Worm (Caenorhabditis elegans) whole organism, L3 larva: ENCODE measurements around the gene Y75B8A.8.

Experiments used
- ZK546.5 ChIP-seq: sonication (generic microtip); optimal IDR thresholded peaks from 2 replicates; lab custom pipeline; 2017; ENCODE audit warnings: missing biosample characterization, missing genetic modification characterization
- aly-2 ChIP-seq: fragments of 150-350 bp; optimal IDR thresholded peaks from 2 replicates; lab custom pipeline; 2014; ENCODE audit warnings: missing biosample characterization, missing genetic modification characterization
- ama-1 ChIP-seq: fragments of 150-350 bp; optimal IDR thresholded peaks from 2 replicates; lab custom pipeline; 2018
- ceh-28 ChIP-seq: fragments of 150-350 bp; optimal IDR thresholded peaks from 2 replicates; lab custom pipeline; 2014; ENCODE audit warnings: missing biosample characterization, missing genetic modification reagents, missing genetic modification characterization
- ceh-82 ChIP-seq: fragments of 150-350 bp; optimal IDR thresholded peaks from 2 replicates; lab custom pipeline; 2014; ENCODE audit warnings: missing biosample characterization, missing genetic modification characterization
- ceh-9 ChIP-seq: sonication (generic microtip); optimal IDR thresholded peaks from 2 replicates; lab custom pipeline; 2018; ENCODE audit warnings: missing biosample characterization, missing genetic modification characterization
- daf-12 ChIP-seq: fragments of 150-350 bp; optimal IDR thresholded peaks from 2 replicates; lab custom pipeline; 2014; ENCODE audit warnings: missing biosample characterization, missing genetic modification reagents, missing genetic modification characterization
- egl-27 ChIP-seq: sonication (generic microtip); optimal IDR thresholded peaks from 4 replicates; lab custom pipeline; 2017; ENCODE audit warnings: missing biosample characterization, missing genetic modification reagents, missing genetic modification characterization
- egl-5 ChIP-seq: fragments of 150-350 bp; optimal IDR thresholded peaks from 2 replicates; lab custom pipeline; 2017; ENCODE audit warnings: missing biosample characterization, missing genetic modification reagents, missing genetic modification characterization, inconsistent platforms
- elt-1 ChIP-seq: fragments of 150-350 bp; optimal IDR thresholded peaks from 2 replicates; lab custom pipeline; 2014; ENCODE audit warnings: missing biosample characterization, missing genetic modification characterization
- elt-2 ChIP-seq: sonication (generic microtip); optimal IDR thresholded peaks from 2 replicates; lab custom pipeline; 2016; ENCODE audit warnings: missing genetic modification reagents, mild to moderate bottlenecking, missing genetic modification characterization, missing compliant biosample characterization
- elt-3 ChIP-seq, 3 experiments: fragments of 150-350 bp in 1 of 3; sonication (generic microtip) in 2 of 3; optimal IDR thresholded peaks; 2 replicates in 2 of 3; 4 replicates in 1 of 3; lab custom pipeline; 2014 to 2017; ENCODE audit warnings: missing biosample characterization in 3 of 3, missing genetic modification characterization in 3 of 3
- eor-1 ChIP-seq, 2 experiments: fragments of 150-350 bp; optimal IDR thresholded peaks; 2 replicates each; lab custom pipeline; 2014 to 2018; ENCODE audit warnings: missing biosample characterization in 2 of 2, missing genetic modification characterization in 2 of 2
- fkh-10 ChIP-seq: sonication (generic microtip); optimal IDR thresholded peaks from 2 replicates; lab custom pipeline; 2017; ENCODE audit warnings: missing biosample characterization, missing genetic modification reagents, missing genetic modification characterization
- hmg-11 ChIP-seq: sonication (generic microtip); optimal IDR thresholded peaks from 2 replicates; lab custom pipeline; 2016; ENCODE audit warnings: missing genetic modification characterization, missing compliant biosample characterization
- jun-1 ChIP-seq: fragments of 150-350 bp; optimal IDR thresholded peaks from 2 replicates; lab custom pipeline; 2014; ENCODE audit warnings: missing biosample characterization, missing genetic modification reagents, missing genetic modification characterization
- lin-15B ChIP-seq: fragments of 150-350 bp; optimal IDR thresholded peaks from 2 replicates; lab custom pipeline; 2014; ENCODE audit warnings: missing biosample characterization, missing genetic modification characterization
- lin-39 ChIP-seq: fragments of 150-350 bp; optimal IDR thresholded peaks from 2 replicates; lab custom pipeline; 2018; ENCODE audit warnings: missing biosample characterization, missing genetic modification reagents, missing genetic modification characterization
- mdl-1 ChIP-seq: fragments of 150-350 bp; optimal IDR thresholded peaks from 2 replicates; lab custom pipeline; 2014; ENCODE audit warnings: missing biosample characterization, missing genetic modification characterization
- mml-1 ChIP-seq: fragments of 150-350 bp; sonication (generic microtip); optimal IDR thresholded peaks from 3 replicates; lab custom pipeline; 2014; ENCODE audit warnings: missing biosample characterization, missing genetic modification characterization
- nhr-11 ChIP-seq: fragments of 150-350 bp; optimal IDR thresholded peaks from 2 replicates; lab custom pipeline; 2014; ENCODE audit warnings: missing biosample characterization, missing genetic modification characterization
- nhr-23 ChIP-seq: fragments of 150-350 bp; optimal IDR thresholded peaks from 2 replicates; lab custom pipeline; 2014; ENCODE audit warnings: missing biosample characterization, missing genetic modification reagents, missing genetic modification characterization
- nhr-25 ChIP-seq: sonication (generic microtip); optimal IDR thresholded peaks from 2 replicates; lab custom pipeline; 2017; ENCODE audit warnings: missing biosample characterization, missing genetic modification characterization
- nhr-43 ChIP-seq: sonication (generic microtip); optimal IDR thresholded peaks from 2 replicates; lab custom pipeline; 2016; ENCODE audit warnings: mild to moderate bottlenecking, missing genetic modification characterization, missing compliant biosample characterization; ENCODE audit not compliant: poor library complexity, severe bottlenecking
- nhr-67 ChIP-seq: fragments of 150-350 bp; optimal IDR thresholded peaks from 2 replicates; lab custom pipeline; 2014; ENCODE audit warnings: missing biosample characterization, missing genetic modification characterization
- nhr-77 ChIP-seq: fragments of 150-350 bp; optimal IDR thresholded peaks from 2 replicates; lab custom pipeline; 2014; ENCODE audit warnings: missing biosample characterization, missing genetic modification characterization
- pha-4 ChIP-seq: fragments of 150-350 bp; optimal IDR thresholded peaks from 2 replicates; lab custom pipeline; 2014; ENCODE audit warnings: missing biosample characterization, missing genetic modification reagents, missing genetic modification characterization
- pqm-1 ChIP-seq: fragments of 150-350 bp; optimal IDR thresholded peaks from 2 replicates; lab custom pipeline; 2017; ENCODE audit warnings: missing biosample characterization, missing genetic modification characterization, inconsistent platforms
- sea-2 ChIP-seq: fragments of 150-350 bp; sonication (generic microtip); optimal IDR thresholded peaks from 4 replicates; lab custom pipeline; 2014; ENCODE audit warnings: missing biosample characterization, missing genetic modification reagents, missing genetic modification characterization
- snpc-4 ChIP-seq: fragments of 150-350 bp; optimal IDR thresholded peaks from 2 replicates; lab custom pipeline; 2014; ENCODE audit warnings: missing biosample characterization, missing genetic modification characterization
- tbx-2 ChIP-seq: sonication (generic microtip); optimal IDR thresholded peaks from 2 replicates; lab custom pipeline; 2016; ENCODE audit warnings: mild to moderate bottlenecking, missing genetic modification characterization, missing compliant biosample characterization
- unc-39 ChIP-seq: sonication (generic microtip); optimal IDR thresholded peaks from 4 replicates; lab custom pipeline; 2017; ENCODE audit warnings: missing biosample characterization, missing genetic modification characterization
- zag-1 ChIP-seq: fragments of 150-350 bp; optimal IDR thresholded peaks from 2 replicates; lab custom pipeline; 2014; ENCODE audit warnings: missing biosample characterization, missing genetic modification characterization
- ztf-11 ChIP-seq: fragments of 150-350 bp; optimal IDR thresholded peaks from 2 replicates; lab custom pipeline; 2014; ENCODE audit warnings: missing biosample characterization, missing genetic modification characterization
- ztf-4 ChIP-seq: fragments of 150-350 bp; optimal IDR thresholded peaks from 2 replicates; lab custom pipeline; 2014; ENCODE audit warnings: missing biosample characterization, missing genetic modification characterization

The Y75B8A.8 gene

ce11 chrIII:12130052-12130451 lies 30.5 kb upstream of the Y75B8A.8 start, which contains the start of gene Y75B8A.6:
TSS of gene Y75B8A.6 (minus strand) at chrIII:12130343.
- TF ChIP-seq elt-2 (tag; lab: Kevin White, UChicago) (no peak), nhr-25 (tag; lab: Kevin White, UChicago) (no peak), aly-2 (tag; lab: Kevin White, UChicago) (no peak), ceh-28 (tag; lab: Kevin White, UChicago) (no peak), pqm-1 (tag; lab: Kevin White, UChicago) (no peak)

ce11 chrIII:12130769-12131168 lies 29.8 kb upstream of the Y75B8A.8 start:
- TF ChIP-seq mdl-1 (tag; lab: Kevin White, UChicago) = no peak

ce11 chrIII:12131751-12132150 lies 28.8 kb upstream of the Y75B8A.8 start:
- TF ChIP-seq nhr-43 (tag; lab: Kevin White, UChicago) (no peak), pqm-1 (tag; lab: Kevin White, UChicago) (no peak), daf-12 (no peak), nhr-77 (tag; lab: Kevin White, UChicago) (no peak), egl-27 (tag; lab: Kevin White, UChicago) (no peak), sea-2 (GFP tag; lab: Kevin White, UChicago) (no peak), eor-1 (tag; optimal IDR thresholded peaks at IDR 0.05; lab: Kevin White, UChicago) (no peak), aly-2 (tag; lab: Kevin White, UChicago) (no peak), nhr-11 (no peak), ceh-9 (tag; lab: Kevin White, UChicago) (no peak), elt-3 (tag; optimal IDR thresholded peaks at IDR 0.05; lab: Kevin White, UChicago) (no peak), nhr-67 (tag; lab: Kevin White, UChicago) (no peak), tbx-2 (tag; lab: Kevin White, UChicago) (no peak), ztf-11 (no peak), fkh-10 (GFP tag; lab: Kevin White, UChicago) (no peak), mml-1 (tag; lab: Kevin White, UChicago) (no peak), mdl-1 (tag; lab: Kevin White, UChicago) (no peak), ceh-82 (no peak)

ce11 chrIII:12133121-12133520 lies 27.4 kb upstream of the Y75B8A.8 start:
- TF ChIP-seq egl-27 (tag; lab: Kevin White, UChicago) = no peak
- TF ChIP-seq nhr-43 (tag; lab: Kevin White, UChicago) = no peak
- no peak for TF ChIP-seq nhr-11
- TF ChIP-seq nhr-67 (tag; lab: Kevin White, UChicago) = no peak
- no peak for TF ChIP-seq unc-39 (tag; lab: Kevin White, UChicago)
- TF ChIP-seq snpc-4 (tag; lab: Kevin White, UChicago) = no peak
- TF ChIP-seq egl-5 (tag; lab: Kevin White, UChicago) = no peak
- no peak for TF ChIP-seq tbx-2 (tag; lab: Kevin White, UChicago)
- no peak for TF ChIP-seq elt-1 (tag; lab: Kevin White, UChicago)
- no peak for TF ChIP-seq sea-2 (GFP tag; lab: Kevin White, UChicago)
- no peak for TF ChIP-seq zag-1 (tag; lab: Kevin White, UChicago)
- no peak for TF ChIP-seq daf-12
- no peak for TF ChIP-seq ama-1 (lab: Kevin White, UChicago)
- TF ChIP-seq nhr-23 (tag; lab: Kevin White, UChicago) = no peak
- no peak for TF ChIP-seq pha-4
- TF ChIP-seq jun-1 (tag; lab: Kevin White, UChicago) = no peak
- TF ChIP-seq ztf-4 (tag; lab: Kevin White, UChicago) = no peak
- TF ChIP-seq lin-39 = no peak
- TF ChIP-seq ZK546.5 (tag; lab: Kevin White, UChicago) = no peak
- TF ChIP-seq lin-15B (tag; lab: Kevin White, UChicago) = no peak
- TF ChIP-seq, all 47 proteins: peak for 0

- TF ChIP-seq hmg-11 (tag; lab: Kevin White, UChicago) = no peak
- peak; percentile 62 for TF ChIP-seq pqm-1 (tag; lab: Kevin White, UChicago)
- TF ChIP-seq unc-39 (tag; lab: Kevin White, UChicago) = no peak
- peak; percentile 72 for TF ChIP-seq elt-2 (tag; lab: Kevin White, UChicago)
- TF ChIP-seq pha-4 = peak; percentile 36
These were observed 25.0 kb upstream of the Y75B8A.8 start for ce11 chrIII:12135580-12135979.
